Worm (Caenorhabditis elegans): ENCODE data around the gene ppm-1.G.

DNA sequence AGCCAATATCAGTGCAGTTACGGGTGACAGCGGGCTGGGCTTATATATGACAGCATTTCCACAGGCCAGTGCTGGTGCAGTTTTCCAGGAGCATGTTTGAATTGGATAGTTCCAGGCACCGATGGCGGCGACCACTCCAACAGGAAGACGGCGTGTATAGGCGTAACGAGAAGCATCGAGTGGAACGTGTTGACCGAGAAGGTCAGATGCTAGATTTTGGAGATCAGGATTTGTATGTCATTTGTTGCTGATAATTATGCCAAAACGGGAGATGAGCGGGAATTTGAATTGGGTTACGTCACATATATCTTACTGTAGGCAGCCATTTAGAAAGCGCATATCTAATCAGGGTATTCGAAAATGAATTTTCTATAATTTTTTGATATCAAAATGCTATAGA is 8.1 kb upstream of the ppm-1.G start:
- TF ChIP-seq ama-1 (optimal IDR thresholded peaks at IDR 0.05) (no peak), hmbx-1 (tag; optimal IDR thresholded peaks at IDR 0.05) (no peak), pes-1 (GFP tag; IDR thresholded peaks at IDR 0.05) (no peak)

Measured in whole organism, early embryonic.